Worm (Caenorhabditis elegans) whole organism, L3 larva: ENCODE measurements around the gene srg-6.

Experiments
- R02D3.7 ChIP-seq: fragments of 150-350 bp; optimal IDR thresholded peaks from 2 replicates; lab custom pipeline; 2014; ENCODE audit warnings: missing biosample characterization, missing genetic modification characterization
- ZK546.5 ChIP-seq: sonication (generic microtip); optimal IDR thresholded peaks from 2 replicates; lab custom pipeline; 2017; ENCODE audit warnings: missing biosample characterization, missing genetic modification characterization
- aly-2 ChIP-seq: fragments of 150-350 bp; optimal IDR thresholded peaks from 2 replicates; lab custom pipeline; 2014; ENCODE audit warnings: missing biosample characterization, missing genetic modification characterization
- ama-1 ChIP-seq: fragments of 150-350 bp; optimal IDR thresholded peaks from 2 replicates; lab custom pipeline; 2018
- ceh-16 ChIP-seq: sonication (generic microtip); optimal IDR thresholded peaks from 2 replicates; lab custom pipeline; 2017; ENCODE audit warnings: missing biosample characterization, missing genetic modification characterization
- ceh-28 ChIP-seq: fragments of 150-350 bp; optimal IDR thresholded peaks from 2 replicates; lab custom pipeline; 2014; ENCODE audit warnings: missing biosample characterization, missing genetic modification reagents, missing genetic modification characterization
- ceh-82 ChIP-seq: fragments of 150-350 bp; optimal IDR thresholded peaks from 2 replicates; lab custom pipeline; 2014; ENCODE audit warnings: missing biosample characterization, missing genetic modification characterization
- ceh-9 ChIP-seq: sonication (generic microtip); optimal IDR thresholded peaks from 2 replicates; lab custom pipeline; 2018; ENCODE audit warnings: missing biosample characterization, missing genetic modification characterization
- daf-12 ChIP-seq: fragments of 150-350 bp; optimal IDR thresholded peaks from 2 replicates; lab custom pipeline; 2014; ENCODE audit warnings: missing biosample characterization, missing genetic modification reagents, missing genetic modification characterization
- egl-27 ChIP-seq: sonication (generic microtip); optimal IDR thresholded peaks from 4 replicates; lab custom pipeline; 2017; ENCODE audit warnings: missing biosample characterization, missing genetic modification reagents, missing genetic modification characterization
- egl-5 ChIP-seq: fragments of 150-350 bp; optimal IDR thresholded peaks from 2 replicates; lab custom pipeline; 2017; ENCODE audit warnings: missing biosample characterization, missing genetic modification reagents, missing genetic modification characterization, inconsistent platforms
- elt-1 ChIP-seq: fragments of 150-350 bp; optimal IDR thresholded peaks from 2 replicates; lab custom pipeline; 2014; ENCODE audit warnings: missing biosample characterization, missing genetic modification characterization
- elt-2 ChIP-seq: sonication (generic microtip); optimal IDR thresholded peaks from 2 replicates; lab custom pipeline; 2016; ENCODE audit warnings: missing genetic modification reagents, mild to moderate bottlenecking, missing genetic modification characterization, missing compliant biosample characterization
- elt-3 ChIP-seq, 3 experiments: fragments of 150-350 bp in 1 of 3; sonication (generic microtip) in 2 of 3; optimal IDR thresholded peaks; 2 replicates in 2 of 3; 4 replicates in 1 of 3; lab custom pipeline; 2014 to 2017; ENCODE audit warnings: missing biosample characterization in 3 of 3, missing genetic modification characterization in 3 of 3
- eor-1 ChIP-seq, 2 experiments: fragments of 150-350 bp; optimal IDR thresholded peaks; 2 replicates each; lab custom pipeline; 2014 to 2018; ENCODE audit warnings: missing biosample characterization in 2 of 2, missing genetic modification characterization in 2 of 2
- fkh-10 ChIP-seq: sonication (generic microtip); optimal IDR thresholded peaks from 2 replicates; lab custom pipeline; 2017; ENCODE audit warnings: missing biosample characterization, missing genetic modification reagents, missing genetic modification characterization
- fos-1 ChIP-seq: fragments of 150-350 bp; optimal IDR thresholded peaks from 2 replicates; lab custom pipeline; 2014; ENCODE audit warnings: missing biosample characterization, missing genetic modification characterization
- hmg-11 ChIP-seq: sonication (generic microtip); optimal IDR thresholded peaks from 2 replicates; lab custom pipeline; 2016; ENCODE audit warnings: missing genetic modification characterization, missing compliant biosample characterization
- lin-39 ChIP-seq: fragments of 150-350 bp; optimal IDR thresholded peaks from 2 replicates; lab custom pipeline; 2018; ENCODE audit warnings: missing biosample characterization, missing genetic modification reagents, missing genetic modification characterization
- lsy-12 ChIP-seq: sonication (generic microtip); optimal IDR thresholded peaks from 2 replicates; lab custom pipeline; 2016; ENCODE audit warnings: mild to moderate bottlenecking, missing genetic modification characterization, missing compliant biosample characterization
- mdl-1 ChIP-seq: fragments of 150-350 bp; optimal IDR thresholded peaks from 2 replicates; lab custom pipeline; 2014; ENCODE audit warnings: missing biosample characterization, missing genetic modification characterization
- mml-1 ChIP-seq: fragments of 150-350 bp; sonication (generic microtip); optimal IDR thresholded peaks from 3 replicates; lab custom pipeline; 2014; ENCODE audit warnings: missing biosample characterization, missing genetic modification characterization
- nhr-11 ChIP-seq: fragments of 150-350 bp; optimal IDR thresholded peaks from 2 replicates; lab custom pipeline; 2014; ENCODE audit warnings: missing biosample characterization, missing genetic modification characterization
- nhr-12 ChIP-seq: fragments of 150-350 bp; optimal IDR thresholded peaks from 2 replicates; lab custom pipeline; 2014; ENCODE audit warnings: missing biosample characterization, missing genetic modification characterization
- nhr-23 ChIP-seq: fragments of 150-350 bp; optimal IDR thresholded peaks from 2 replicates; lab custom pipeline; 2014; ENCODE audit warnings: missing biosample characterization, missing genetic modification reagents, missing genetic modification characterization
- nhr-237 ChIP-seq: fragments of 150-350 bp; optimal IDR thresholded peaks from 2 replicates; lab custom pipeline; 2014; ENCODE audit warnings: missing biosample characterization, missing genetic modification characterization
- nhr-28 ChIP-seq: fragments of 150-350 bp; optimal IDR thresholded peaks from 2 replicates; lab custom pipeline; 2014; ENCODE audit warnings: missing biosample characterization, missing genetic modification characterization
- nhr-43 ChIP-seq: sonication (generic microtip); optimal IDR thresholded peaks from 2 replicates; lab custom pipeline; 2016; ENCODE audit warnings: mild to moderate bottlenecking, missing genetic modification characterization, missing compliant biosample characterization; ENCODE audit not compliant: poor library complexity, severe bottlenecking
- nhr-77 ChIP-seq: fragments of 150-350 bp; optimal IDR thresholded peaks from 2 replicates; lab custom pipeline; 2014; ENCODE audit warnings: missing biosample characterization, missing genetic modification characterization
- pqm-1 ChIP-seq: fragments of 150-350 bp; optimal IDR thresholded peaks from 2 replicates; lab custom pipeline; 2017; ENCODE audit warnings: missing biosample characterization, missing genetic modification characterization, inconsistent platforms
- sea-2 ChIP-seq: fragments of 150-350 bp; sonication (generic microtip); optimal IDR thresholded peaks from 4 replicates; lab custom pipeline; 2014; ENCODE audit warnings: missing biosample characterization, missing genetic modification reagents, missing genetic modification characterization
- snpc-4 ChIP-seq: fragments of 150-350 bp; optimal IDR thresholded peaks from 2 replicates; lab custom pipeline; 2014; ENCODE audit warnings: missing biosample characterization, missing genetic modification characterization
- tbx-2 ChIP-seq: sonication (generic microtip); optimal IDR thresholded peaks from 2 replicates; lab custom pipeline; 2016; ENCODE audit warnings: mild to moderate bottlenecking, missing genetic modification characterization, missing compliant biosample characterization
- unc-39 ChIP-seq: sonication (generic microtip); optimal IDR thresholded peaks from 4 replicates; lab custom pipeline; 2017; ENCODE audit warnings: missing biosample characterization, missing genetic modification characterization
- ztf-11 ChIP-seq: fragments of 150-350 bp; optimal IDR thresholded peaks from 2 replicates; lab custom pipeline; 2014; ENCODE audit warnings: missing biosample characterization, missing genetic modification characterization
- ztf-4 ChIP-seq: fragments of 150-350 bp; optimal IDR thresholded peaks from 2 replicates; lab custom pipeline; 2014; ENCODE audit warnings: missing biosample characterization, missing genetic modification characterization

The srg-6 gene

DNA sequence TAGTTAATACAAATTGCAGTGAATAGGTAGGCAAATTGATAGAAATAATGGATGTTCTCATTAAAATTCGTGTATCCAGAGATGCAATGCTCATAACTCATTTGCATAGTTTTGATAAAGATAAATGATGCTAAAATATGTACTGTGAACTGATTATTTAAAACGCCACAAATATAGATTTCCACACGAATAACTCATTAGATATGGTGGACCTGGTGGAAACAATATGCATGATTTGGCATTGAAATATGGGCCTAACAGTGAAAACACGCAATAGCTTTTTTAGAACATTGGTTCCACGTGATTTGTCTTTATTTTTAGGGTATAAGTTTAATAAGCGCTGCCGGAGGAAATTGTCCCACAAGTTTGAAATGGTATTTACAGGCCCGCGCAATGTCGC, 4.5 kb upstream of the srg-6 start, which contains the start of gene srg-3:
Gene srg-3, minus strand, starts transcription at position 101 of the 400 bp plus-strand sequence.
- TF ChIP-seq elt-2 (tag; lab: Kevin White, UChicago) (no peak), lin-39 (tag; lab: Kevin White, UChicago) (no peak), ztf-11 (tag; lab: Kevin White, UChicago) (no peak), daf-12 (tag; lab: Kevin White, UChicago) (no peak), nhr-77 (no peak), mml-1 (tag; lab: Kevin White, UChicago) (no peak), nhr-28 (tag; lab: Kevin White, UChicago) (no peak)

DNA sequence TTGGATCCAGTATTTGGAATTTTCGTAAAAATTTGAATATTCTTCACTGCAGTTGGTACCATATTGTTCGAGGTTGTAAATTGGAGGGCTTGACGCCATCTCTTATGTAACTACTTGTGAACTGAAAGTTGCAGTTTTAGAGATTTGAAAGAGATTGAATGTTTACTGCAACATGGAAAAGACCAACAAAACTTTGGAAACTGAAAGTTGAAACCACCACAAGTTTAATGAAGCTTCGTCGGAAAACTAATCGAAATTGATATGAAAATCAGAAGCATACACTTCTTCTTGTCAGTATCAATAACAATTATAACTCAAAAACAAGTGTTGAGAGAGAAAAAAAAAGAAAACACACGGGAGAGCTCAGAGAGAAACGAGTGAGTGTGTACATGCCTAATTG, 2.2 kb upstream of the srg-6 start, which contains the start of gene srg-7:
Gene srg-7, minus strand, starts transcription at position 101 of the 400 bp plus-strand sequence.
- TF ChIP-seq sea-2 = no peak
- no peak for TF ChIP-seq eor-1 (tag; optimal IDR thresholded peaks at IDR 0.05; lab: Kevin White, UChicago)
- TF ChIP-seq lin-39 (tag; lab: Kevin White, UChicago) = no peak
- no peak for TF ChIP-seq nhr-77
- TF ChIP-seq mml-1 (tag; lab: Kevin White, UChicago) = no peak
- no peak for TF ChIP-seq fkh-10 (GFP tag; lab: Kevin White, UChicago)
- TF ChIP-seq ceh-16 (tag; lab: Kevin White, UChicago) = no peak
- no peak for TF ChIP-seq aly-2 (tag; lab: Kevin White, UChicago)
- TF ChIP-seq nhr-23 (tag; lab: Kevin White, UChicago) = no peak
- no peak for TF ChIP-seq nhr-11 (tag; lab: Kevin White, UChicago)
- no peak for TF ChIP-seq nhr-28 (tag; lab: Kevin White, UChicago)
- TF ChIP-seq lsy-12 (tag; lab: Kevin White, UChicago) = no peak
- TF ChIP-seq fos-1 (tag; lab: Kevin White, UChicago) = no peak
- no peak for TF ChIP-seq elt-1 (tag; lab: Kevin White, UChicago)
- TF ChIP-seq R02D3.7 = no peak
- no peak for TF ChIP-seq nhr-12 (tag; lab: Kevin White, UChicago)
- TF ChIP-seq ZK546.5 (tag; lab: Kevin White, UChicago) = no peak
- no peak for TF ChIP-seq ceh-82
- TF ChIP-seq ztf-11 (tag; lab: Kevin White, UChicago) = no peak

DNA sequence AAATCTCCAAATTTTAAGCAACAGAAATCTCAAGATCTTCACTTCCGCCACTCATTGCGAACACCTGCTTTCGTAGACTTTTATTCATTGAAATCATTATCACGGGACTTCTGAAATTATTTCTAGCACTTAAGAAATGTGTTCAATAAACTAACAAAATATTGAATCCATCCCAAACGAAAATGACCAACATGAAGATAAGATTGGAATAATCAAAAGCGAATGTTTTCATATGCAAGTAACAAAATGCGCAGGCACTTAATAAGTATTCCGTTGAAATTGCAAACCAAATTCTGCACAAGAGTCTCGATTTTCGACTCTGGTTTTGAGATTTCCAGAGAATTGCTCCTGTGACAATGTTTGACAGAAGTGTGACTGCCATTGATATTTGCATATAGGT, 1.4 kb downstream of the srg-6 start, which contains the start of gene srg-5:
Gene srg-5, minus strand, starts transcription at position 101 of the 400 bp plus-strand sequence.
- TF ChIP-seq nhr-237 (tag; lab: Kevin White, UChicago) (no peak), mml-1 (tag; lab: Kevin White, UChicago) (no peak), ceh-9 (tag; lab: Kevin White, UChicago) (no peak), mdl-1 (tag; lab: Kevin White, UChicago) (no peak), elt-3 (tag; optimal IDR thresholded peaks at IDR 0.05; lab: Kevin White, UChicago) (no peak), unc-39 (no peak), egl-27 (no peak), hmg-11 (no peak)

DNA sequence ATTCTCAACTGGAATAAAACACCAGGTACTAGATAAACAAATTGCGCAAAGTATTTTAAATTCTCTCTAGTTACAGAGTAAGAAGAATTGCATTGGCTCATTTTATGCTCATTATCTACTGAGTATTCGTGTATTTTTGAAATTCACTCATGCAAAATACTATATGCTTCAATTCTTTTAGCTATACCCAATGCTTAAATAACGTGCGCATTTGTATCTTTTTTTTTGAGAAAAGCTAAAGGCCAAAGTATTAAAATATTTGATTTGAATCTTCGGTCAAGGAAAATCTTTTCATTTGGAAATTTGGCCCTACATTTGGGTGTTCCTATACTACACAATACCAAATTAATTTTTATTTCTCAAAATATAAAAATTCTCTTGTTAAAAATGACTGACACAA, 3.8 kb downstream of the srg-6 start, which contains the start of gene srg-4:
Gene srg-4, minus strand, starts transcription at position 101 of the 400 bp plus-strand sequence.
- TF ChIP-seq tbx-2 (tag; lab: Kevin White, UChicago) = no peak

DNA sequence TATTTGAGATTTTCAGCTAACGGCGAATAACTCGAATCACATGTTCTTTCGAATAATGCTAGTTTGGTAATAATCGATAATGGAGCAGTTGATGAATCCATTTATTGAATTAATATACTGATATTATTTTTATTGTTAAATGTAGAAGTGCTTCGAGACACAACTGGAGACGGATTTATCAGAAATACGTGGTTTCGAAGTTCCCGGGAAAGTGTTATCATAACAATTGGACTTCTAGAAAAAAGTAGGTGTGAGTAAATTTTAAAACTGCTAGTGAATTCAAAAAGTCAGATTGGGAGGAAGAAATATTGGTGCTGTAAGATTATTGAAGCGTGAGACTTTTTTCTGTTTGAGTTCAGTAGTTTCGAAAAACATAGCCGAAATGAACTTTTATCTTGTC, 5.7 kb downstream of the srg-6 start, which contains the start of gene srg-2:
Gene srg-2, minus strand, starts transcription at position 101 of the 400 bp plus-strand sequence.
- no peak for TF ChIP-seq tbx-2 (tag; lab: Kevin White, UChicago)
- TF ChIP-seq, all 47 proteins: peak for 0

DNA sequence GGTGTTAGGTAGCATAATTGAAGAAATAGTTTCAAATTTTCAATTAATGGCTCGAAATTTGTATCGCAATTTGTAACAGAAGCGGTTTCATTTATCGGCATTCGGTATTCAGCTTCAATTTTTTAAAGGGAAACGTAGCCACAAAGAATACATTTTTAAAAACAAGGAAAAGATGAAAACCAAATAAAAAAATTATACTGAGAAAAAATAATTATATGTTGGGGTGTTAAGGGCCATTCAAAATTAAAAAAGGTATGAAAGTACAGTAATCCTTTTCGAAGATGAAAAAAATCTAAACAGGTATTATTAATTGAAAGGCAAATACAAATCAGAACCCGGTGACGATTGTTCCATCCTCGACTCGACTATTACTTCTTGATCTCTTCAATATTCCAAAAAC, 7.5 kb downstream of the srg-6 start, which contains the start of gene srg-1:
Gene srg-1, minus strand, starts transcription at position 101 of the 400 bp plus-strand sequence.
- no peak for TF ChIP-seq mml-1 (tag; lab: Kevin White, UChicago)
- TF ChIP-seq ama-1 (lab: Kevin White, UChicago) = no peak
- TF ChIP-seq elt-1 (tag; lab: Kevin White, UChicago) = no peak
- no peak for TF ChIP-seq fkh-10 (GFP tag; lab: Kevin White, UChicago)
- TF ChIP-seq mdl-1 (tag; lab: Kevin White, UChicago) = no peak
- no peak for TF ChIP-seq nhr-12 (tag; lab: Kevin White, UChicago)
- no peak for TF ChIP-seq tbx-2 (tag; lab: Kevin White, UChicago)
- no peak for TF ChIP-seq nhr-237 (tag; lab: Kevin White, UChicago)
- TF ChIP-seq daf-12 (tag; lab: Kevin White, UChicago) = no peak
- no peak for TF ChIP-seq elt-2 (tag; lab: Kevin White, UChicago)
- TF ChIP-seq ceh-82 = no peak
- TF ChIP-seq egl-5 (tag; lab: Kevin White, UChicago) = no peak
- TF ChIP-seq nhr-28 (tag; lab: Kevin White, UChicago) = no peak
- no peak for TF ChIP-seq ztf-4
- TF ChIP-seq pqm-1 = no peak
- TF ChIP-seq ceh-28 = no peak
- TF ChIP-seq snpc-4 = no peak
- TF ChIP-seq eor-1 (tag; optimal IDR thresholded peaks at IDR 0.05; lab: Kevin White, UChicago) = no peak
- no peak for TF ChIP-seq ceh-16 (tag; lab: Kevin White, UChicago)
- TF ChIP-seq nhr-43 (tag; lab: Kevin White, UChicago) = no peak
